Worm (Caenorhabditis elegans) whole organism, early embryonic: ENCODE data around the gene rde-12.

Source experiments
- B0310.2 ChIP-seq: sonication (generic microtip); optimal IDR thresholded peaks from 2 replicates; lab custom pipeline; 2016; ENCODE audit warnings: mild to moderate bottlenecking, missing genetic modification characterization, missing compliant biosample characterization
- F13C5.2 ChIP-seq: sonication (generic microtip); optimal IDR thresholded peaks from 2 replicates; lab custom pipeline; 2017; ENCODE audit warnings: mild to moderate bottlenecking, missing genetic modification characterization, inconsistent platforms, missing compliant biosample characterization
- aly-1 ChIP-seq: sonication (generic microtip); optimal IDR thresholded peaks from 2 replicates; lab custom pipeline; 2016; ENCODE audit warnings: missing genetic modification characterization, missing compliant biosample characterization
- ama-1 ChIP-seq: fragments of 150-350 bp; optimal IDR thresholded peaks from 2 replicates; lab custom pipeline; 2014
- ceh-13 ChIP-seq: fragments of 200-800 bp; sonication (Bioruptor generic); optimal IDR thresholded peaks from 2 replicates; lab custom pipeline; 2018; ENCODE audit warnings: mild to moderate bottlenecking, missing genetic modification characterization, missing compliant biosample characterization
- ceh-36 ChIP-seq: sonication (generic microtip); optimal IDR thresholded peaks from 2 replicates; lab custom pipeline; 2016; ENCODE audit warnings: missing genetic modification characterization, inconsistent platforms, missing compliant biosample characterization
- ets-7 ChIP-seq: sonication (generic microtip); optimal IDR thresholded peaks from 2 replicates; lab custom pipeline; 2016; ENCODE audit warnings: missing genotype, missing genetic modification characterization, missing compliant biosample characterization
- flt-1 ChIP-seq: fragments of 200-800 bp; sonication (Bioruptor generic); IDR thresholded peaks from 2 replicates; pipeline ENCODE4 v1.3.6; 2022; ENCODE audit warnings: missing genetic modification characterization, missing compliant biosample characterization
- hmbx-1 ChIP-seq: sonication (generic microtip); optimal IDR thresholded peaks from 2 replicates; lab custom pipeline; 2016; ENCODE audit warnings: mild to moderate bottlenecking, missing genetic modification characterization, missing compliant biosample characterization
- hmg-4 ChIP-seq: fragments of 200-800 bp; sonication (Bioruptor generic); optimal IDR thresholded peaks from 2 replicates; lab custom pipeline; 2018; ENCODE audit warnings: mild to moderate bottlenecking, missing genetic modification characterization, missing compliant biosample characterization
- hnd-1 ChIP-seq: sonication (generic microtip); optimal IDR thresholded peaks from 2 replicates; lab custom pipeline; 2016; ENCODE audit warnings: missing genetic modification characterization, missing compliant biosample characterization
- pes-1 ChIP-seq: fragments of 200-800 bp; sonication (Bioruptor generic); IDR thresholded peaks from 2 replicates; pipeline ENCODE4 v1.3.6; 2022; ENCODE audit warnings: missing genetic modification reagents, missing genetic modification characterization, missing compliant biosample characterization
- scrt-1 ChIP-seq: fragments of 200-800 bp; sonication (Bioruptor generic); IDR thresholded peaks from 2 replicates; pipeline ENCODE4 v1.3.6; 2022; ENCODE audit warnings: missing genetic modification characterization, missing compliant biosample characterization
- sea-1 ChIP-seq: fragments of 200-800 bp; sonication (Bioruptor generic); conservative IDR thresholded peaks from 2 replicates; pipeline ENCODE4 v1.3.6; 2022; ENCODE audit warnings: missing genetic modification characterization, missing compliant biosample characterization
- tbx-11 ChIP-seq: fragments of 200-800 bp; sonication (Bioruptor generic); IDR thresholded peaks from 2 replicates; pipeline ENCODE4 v1.3.6; 2022; ENCODE audit warnings: missing genetic modification characterization, missing compliant biosample characterization
- tbx-37 ChIP-seq: fragments of 200-800 bp; sonication (Bioruptor generic); conservative IDR thresholded peaks from 2 replicates; pipeline ENCODE4 v1.3.6; 2022; ENCODE audit warnings: missing genetic modification reagents, missing genetic modification characterization, missing compliant biosample characterization
- tra-4 ChIP-seq: sonication (generic microtip); optimal IDR thresholded peaks from 2 replicates; lab custom pipeline; 2017; ENCODE audit warnings: missing genetic modification characterization, missing compliant biosample characterization

rde-12 gene

DNA sequence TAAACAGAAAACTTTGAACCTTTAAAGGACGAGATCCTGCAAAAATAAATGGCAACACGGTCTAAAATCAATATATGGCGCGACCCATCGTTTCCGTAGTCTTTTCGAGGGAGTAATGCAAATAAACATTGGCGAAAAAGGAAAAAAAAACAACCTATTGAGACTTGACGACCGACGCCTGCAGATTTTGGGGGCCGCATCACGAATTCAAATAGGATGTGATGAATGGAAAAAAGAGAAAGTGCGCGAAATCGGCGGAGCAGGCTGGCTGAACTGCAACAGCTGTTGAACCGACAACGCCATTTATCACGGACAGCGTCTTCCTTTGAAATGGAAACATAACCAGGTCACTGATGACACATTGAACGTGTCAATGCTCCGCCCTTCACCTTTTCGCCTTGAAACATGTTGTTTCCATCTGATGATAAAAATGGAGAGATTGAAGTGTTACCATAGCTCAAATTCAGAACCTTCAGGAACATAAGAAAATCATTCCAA, 7.3 kb upstream of the rde-12 start:
- TF ChIP-seq tbx-37 (GFP tag; lab: Robert Waterston, UW) (no peak), ceh-13 (no peak), B0310.2 (tag; lab: Kevin White, UChicago) (no peak), tbx-11 (GFP tag; lab: Robert Waterston, UW) (no peak), ama-1 (lab: Kevin White, UChicago) (no peak), sea-1 (GFP tag; lab: Robert Waterston, UW) (no peak)

DNA sequence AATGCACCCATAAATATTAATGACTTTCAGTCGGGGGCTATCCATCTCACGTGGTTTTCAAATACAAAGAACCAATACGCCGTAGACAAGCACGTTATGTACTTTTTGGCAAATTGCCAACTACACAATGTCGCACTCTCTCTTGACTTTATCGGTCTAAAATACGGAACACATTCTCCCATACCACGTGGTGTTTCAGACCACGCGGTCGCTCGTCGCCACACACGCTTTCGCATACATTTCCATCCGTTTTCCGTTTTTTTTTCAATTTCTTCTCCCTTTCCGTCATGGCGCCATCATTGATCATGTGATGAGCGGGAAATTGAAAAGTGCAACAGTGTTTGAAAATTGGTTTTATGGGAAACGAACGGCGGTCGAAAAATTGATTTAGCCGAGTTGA, 6.6 kb upstream of the rde-12 start:
- TF ChIP-seq B0310.2 (tag; lab: Kevin White, UChicago) (no peak), tra-4 (tag; lab: Kevin White, UChicago) (no peak), hnd-1 (no peak), F13C5.2 (tag; lab: Kevin White, UChicago) (no peak), scrt-1 (GFP tag; lab: Robert Waterston, UW) (no peak), pes-1 (GFP tag; lab: Robert Waterston, UW) (no peak), hmg-4 (GFP tag; lab: Kevin White, UChicago) (no peak), ceh-36 (tag; lab: Kevin White, UChicago) (no peak), ets-7 (tag; lab: Kevin White, UChicago) (no peak), ceh-13 (no peak), sea-1 (GFP tag; lab: Robert Waterston, UW) (no peak), tbx-37 (GFP tag; lab: Robert Waterston, UW) (no peak), tbx-11 (GFP tag; lab: Robert Waterston, UW) (no peak), hmbx-1 (no peak), flt-1 (GFP tag; lab: Robert Waterston, UW) (no peak), aly-1 (tag; lab: Kevin White, UChicago) (no peak), ama-1 (lab: Kevin White, UChicago) (no peak)

DNA sequence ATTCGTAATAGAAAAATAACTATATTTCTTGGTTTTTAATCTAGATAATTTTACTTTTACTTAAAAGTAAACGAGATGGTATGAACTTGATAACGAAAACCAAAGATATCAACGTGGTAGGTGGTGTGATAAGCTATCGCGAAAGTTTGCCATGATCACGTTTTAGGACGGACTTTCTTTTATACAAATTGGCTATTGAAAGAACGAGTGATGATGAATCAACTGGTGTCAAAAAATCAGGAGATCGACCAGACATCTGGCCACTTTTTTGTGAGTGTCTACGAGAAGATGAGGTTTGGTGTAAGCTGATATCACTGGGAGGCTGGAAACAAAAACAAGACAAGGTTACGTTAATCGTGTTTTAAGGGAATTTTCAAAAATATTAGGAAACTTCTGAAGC, 6.0 kb upstream of the rde-12 start:
- TF ChIP-seq sea-1 (GFP tag; lab: Robert Waterston, UW) (no peak), ceh-36 (tag; lab: Kevin White, UChicago) (no peak), tra-4 (tag; lab: Kevin White, UChicago) (no peak), tbx-11 (GFP tag; lab: Robert Waterston, UW) (no peak), hmg-4 (GFP tag; lab: Kevin White, UChicago) (no peak), hnd-1 (no peak), pes-1 (GFP tag; lab: Robert Waterston, UW) (no peak), flt-1 (GFP tag; lab: Robert Waterston, UW) (no peak), hmbx-1 (no peak), ama-1 (lab: Kevin White, UChicago) (no peak), aly-1 (tag; lab: Kevin White, UChicago) (no peak), scrt-1 (GFP tag; lab: Robert Waterston, UW) (no peak), B0310.2 (tag; lab: Kevin White, UChicago) (no peak), ceh-13 (no peak), ets-7 (tag; lab: Kevin White, UChicago) (no peak), F13C5.2 (tag; lab: Kevin White, UChicago) (no peak), tbx-37 (GFP tag; lab: Robert Waterston, UW) (no peak)

DNA sequence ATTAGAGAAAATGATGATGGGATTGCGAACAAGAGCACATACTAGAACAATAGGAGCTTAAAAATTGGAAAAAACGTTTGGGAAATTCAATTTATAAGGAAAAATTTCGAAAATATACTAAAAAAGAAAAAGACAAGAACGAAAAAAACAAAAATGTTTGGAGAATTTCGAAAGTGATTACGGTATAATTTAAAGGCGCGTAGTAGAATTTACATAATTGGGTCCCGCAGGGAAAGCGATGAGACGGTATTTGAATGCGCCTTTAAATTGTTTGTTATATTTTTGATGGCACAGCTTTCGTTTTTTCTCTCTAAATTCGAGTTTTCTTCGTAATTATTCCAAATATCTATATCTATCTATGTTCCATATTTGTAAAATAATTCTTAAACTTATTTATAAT, 5.1 kb upstream of the rde-12 start:
- TF ChIP-seq tbx-11 (GFP tag; lab: Robert Waterston, UW) = no peak

DNA sequence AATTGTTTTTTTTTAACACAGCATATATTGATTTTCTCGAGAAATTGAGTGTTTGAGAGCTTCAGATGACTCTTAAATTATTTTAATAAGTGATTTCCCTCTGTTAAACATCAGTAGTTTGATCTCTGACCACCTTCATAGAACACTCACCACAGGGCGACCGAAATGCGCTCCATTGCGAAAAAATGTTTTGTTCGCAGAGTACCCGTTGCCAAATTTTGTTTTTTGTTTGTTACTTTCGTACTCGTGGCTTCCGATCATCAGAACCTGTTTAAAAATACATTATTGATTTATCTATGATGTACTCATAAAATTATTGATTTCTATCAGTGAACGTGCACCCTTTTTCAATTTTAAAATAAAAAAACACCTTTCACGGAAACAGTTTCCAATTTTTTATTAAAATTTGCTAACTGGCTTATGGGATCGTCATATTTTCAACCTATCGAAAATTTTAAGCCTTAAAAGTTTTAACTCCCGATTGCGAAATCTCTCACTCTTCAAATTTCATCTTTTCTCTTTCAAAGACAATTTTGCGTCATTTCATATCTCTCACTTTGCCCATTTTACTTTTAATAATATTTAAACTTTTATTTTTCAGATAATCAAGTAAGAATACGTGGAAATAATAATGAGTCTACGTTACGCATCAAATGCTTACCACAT, 4.4 kb upstream of the rde-12 start, which contains the start of gene letm-1:
Gene letm-1, plus strand, starts transcription at position 598 of the 666 bp plus-strand sequence.
- TF ChIP-seq tbx-37 (GFP tag; lab: Robert Waterston, UW) (no peak), ceh-13 (no peak), scrt-1 (GFP tag; lab: Robert Waterston, UW) (no peak), aly-1 (tag; lab: Kevin White, UChicago) (no peak), ceh-36 (tag; lab: Kevin White, UChicago) (no peak), pes-1 (GFP tag; lab: Robert Waterston, UW) (no peak), hnd-1 (no peak), ets-7 (tag; lab: Kevin White, UChicago) (no peak), hmbx-1 (no peak), F13C5.2 (tag; lab: Kevin White, UChicago) (no peak), B0310.2 (tag; lab: Kevin White, UChicago) (no peak)

DNA sequence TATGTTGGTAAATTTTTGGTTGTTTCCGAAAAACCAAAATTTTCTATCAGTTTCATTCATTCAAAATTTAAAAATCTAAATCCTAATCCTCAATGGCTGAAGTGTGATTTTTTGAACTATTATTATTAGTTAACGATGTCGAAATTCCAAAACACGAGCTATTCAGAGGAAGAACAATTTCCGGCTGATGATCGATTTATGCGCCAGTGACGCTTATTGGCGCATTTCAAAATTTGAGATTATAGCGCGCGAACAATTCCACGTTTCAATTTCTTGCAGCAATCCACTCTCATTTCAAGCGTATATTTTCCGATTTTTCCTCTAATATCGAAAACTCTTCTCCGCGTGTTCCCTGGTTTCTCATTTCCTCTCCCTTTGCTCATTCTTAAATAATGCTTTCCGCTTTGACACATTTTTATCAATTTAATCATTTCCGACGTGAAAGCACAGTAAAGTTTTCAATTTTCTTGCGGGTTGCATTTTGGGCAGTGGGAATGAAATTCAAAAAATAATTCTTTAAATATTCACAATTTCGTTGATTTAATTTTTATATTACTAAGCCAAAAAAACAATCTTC, 761 bp upstream of the rde-12 start:
- TF ChIP-seq B0310.2 (tag; lab: Kevin White, UChicago) (no peak), flt-1 (GFP tag; lab: Robert Waterston, UW) (no peak), tra-4 (tag; lab: Kevin White, UChicago) (no peak), ceh-36 (tag; lab: Kevin White, UChicago) (no peak), hmg-4 (GFP tag; lab: Kevin White, UChicago) (no peak), ama-1 (lab: Kevin White, UChicago) (no peak), hmbx-1 (no peak), hnd-1 (no peak), tbx-11 (GFP tag; lab: Robert Waterston, UW) (no peak), scrt-1 (GFP tag; lab: Robert Waterston, UW) (no peak), aly-1 (tag; lab: Kevin White, UChicago) (no peak), tbx-37 (GFP tag; lab: Robert Waterston, UW) (no peak), ceh-13 (no peak), ets-7 (tag; lab: Kevin White, UChicago) (no peak), F13C5.2 (tag; lab: Kevin White, UChicago) (no peak), sea-1 (GFP tag; lab: Robert Waterston, UW) (no peak), pes-1 (GFP tag; lab: Robert Waterston, UW) (no peak)

DNA sequence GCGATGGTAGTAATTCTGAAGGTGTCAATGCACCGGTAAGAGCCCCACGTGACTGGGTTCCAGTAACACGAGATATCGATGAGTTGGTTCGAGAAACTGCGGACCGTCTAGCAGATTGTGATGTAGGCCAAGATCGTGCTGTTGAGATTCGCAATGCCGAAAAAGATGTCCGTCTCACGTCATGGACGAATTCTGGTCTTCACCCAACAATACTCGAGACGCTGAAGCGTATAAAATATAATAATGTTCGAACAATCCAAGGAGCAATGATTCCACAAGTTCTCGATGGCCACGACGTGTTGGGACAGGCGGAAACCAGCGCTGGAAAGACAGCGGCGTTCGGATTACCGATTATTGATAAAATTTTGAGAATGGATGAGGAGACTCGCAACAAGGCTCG, 1.3 kb downstream of the rde-12 start:
- TF ChIP-seq flt-1 (GFP tag; lab: Robert Waterston, UW) = no peak
- TF ChIP-seq F13C5.2 (tag; lab: Kevin White, UChicago) = no peak
- TF ChIP-seq hmg-4 (GFP tag; lab: Kevin White, UChicago) = no peak
- TF ChIP-seq ceh-36 (tag; lab: Kevin White, UChicago) = no peak
- no peak for TF ChIP-seq ceh-13
- TF ChIP-seq aly-1 (tag; lab: Kevin White, UChicago) = no peak
- TF ChIP-seq scrt-1 (GFP tag; lab: Robert Waterston, UW) = no peak
- TF ChIP-seq sea-1 (GFP tag; lab: Robert Waterston, UW) = no peak
